Fruit fly (Drosophila melanogaster): ENCODE data around the gene vari.

vari gene

DNA sequence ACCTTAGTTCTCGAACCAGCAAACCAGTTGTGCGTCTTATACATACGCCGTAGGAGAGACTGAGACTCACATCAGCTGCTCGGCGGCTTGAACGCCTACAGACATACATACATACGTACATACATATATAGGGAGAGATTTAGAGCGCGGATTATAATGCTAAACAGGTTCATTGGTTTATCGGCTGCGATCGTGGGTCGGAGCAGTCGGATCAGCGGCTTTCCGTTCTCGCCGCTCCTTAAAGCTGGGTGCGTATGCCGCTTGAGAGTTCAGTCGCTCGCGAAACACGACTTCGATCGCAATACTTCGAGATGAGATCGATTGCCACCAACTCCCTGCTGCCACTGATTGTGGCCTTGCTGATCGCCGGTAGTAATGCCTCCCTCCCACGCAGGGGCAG is 28.4 kb upstream of the vari start:
- TF ChIP-seq psq (optimal IDR thresholded peaks at IDR 0.05) (no peak), pan (optimal IDR thresholded peaks at IDR 0.05) (no peak), EcR (GFP tag; optimal IDR thresholded peaks at IDR 0.05) (no peak), Dll (optimal IDR thresholded peaks at IDR 0.05) (no peak), usp (GFP tag; optimal IDR thresholded peaks at IDR 0.05) (no peak), CG8478 (optimal IDR thresholded peaks at IDR 0.05) (no peak)

dm6 chr2L:20824136-20824789 is 27.4 kb upstream of the vari start:
- no peak for TF ChIP-seq CG8478 (optimal IDR thresholded peaks at IDR 0.05)
- no peak for TF ChIP-seq usp (GFP tag; optimal IDR thresholded peaks at IDR 0.05)
- no peak for TF ChIP-seq Dll (optimal IDR thresholded peaks at IDR 0.05)
- no peak for TF ChIP-seq psq (optimal IDR thresholded peaks at IDR 0.05)
- no peak for TF ChIP-seq pan (optimal IDR thresholded peaks at IDR 0.05)
- TF ChIP-seq EcR (GFP tag; optimal IDR thresholded peaks at IDR 0.05), result no peak

DNA sequence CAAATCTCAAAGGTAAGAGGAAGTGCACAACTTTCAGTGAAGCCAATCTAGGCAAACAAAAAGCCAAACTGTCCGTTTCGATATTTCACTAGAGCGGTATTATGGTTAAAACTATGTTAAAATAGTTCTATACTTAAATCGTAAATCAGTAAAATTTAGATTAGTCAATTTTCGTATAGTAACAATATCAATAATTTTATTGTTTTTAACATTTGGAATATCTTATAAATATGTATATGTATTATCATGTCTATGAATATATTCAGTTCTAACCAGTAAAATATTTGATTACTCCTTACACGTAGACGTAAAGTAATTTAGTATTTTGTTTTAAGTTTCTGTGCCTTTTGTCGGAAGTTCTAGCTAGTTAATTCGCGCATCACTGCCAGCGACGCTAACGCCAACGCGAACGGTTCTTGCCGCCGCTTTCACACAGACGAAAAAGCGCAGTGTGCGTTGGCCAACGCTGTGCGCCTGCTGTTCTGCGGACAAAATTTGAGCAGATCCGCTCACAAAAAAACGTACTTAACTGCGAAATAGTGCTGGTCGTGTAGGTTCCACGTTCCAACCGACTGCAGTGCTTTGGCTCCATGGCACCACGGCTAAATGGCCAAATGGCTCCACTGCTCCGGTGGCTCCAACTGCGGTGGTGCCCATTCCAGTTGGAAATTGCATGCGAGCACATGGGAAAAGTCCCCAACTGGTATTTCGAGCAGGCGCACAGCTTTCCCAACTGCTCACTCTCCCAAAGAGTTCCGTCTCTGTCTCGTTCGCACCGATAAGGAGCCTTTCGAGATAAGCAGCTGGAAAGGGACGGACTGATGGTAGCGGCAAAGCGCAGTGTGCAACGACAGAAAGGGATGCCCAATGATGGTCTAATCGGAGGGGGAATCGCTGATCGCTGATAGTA is 26.6 kb upstream of the vari start:
- TF ChIP-seq Dll (optimal IDR thresholded peaks at IDR 0.05), result no peak
- peak; percentile 73 for TF ChIP-seq CG8478 (optimal IDR thresholded peaks at IDR 0.05)
- TF ChIP-seq usp (GFP tag; optimal IDR thresholded peaks at IDR 0.05), result no peak

DNA sequence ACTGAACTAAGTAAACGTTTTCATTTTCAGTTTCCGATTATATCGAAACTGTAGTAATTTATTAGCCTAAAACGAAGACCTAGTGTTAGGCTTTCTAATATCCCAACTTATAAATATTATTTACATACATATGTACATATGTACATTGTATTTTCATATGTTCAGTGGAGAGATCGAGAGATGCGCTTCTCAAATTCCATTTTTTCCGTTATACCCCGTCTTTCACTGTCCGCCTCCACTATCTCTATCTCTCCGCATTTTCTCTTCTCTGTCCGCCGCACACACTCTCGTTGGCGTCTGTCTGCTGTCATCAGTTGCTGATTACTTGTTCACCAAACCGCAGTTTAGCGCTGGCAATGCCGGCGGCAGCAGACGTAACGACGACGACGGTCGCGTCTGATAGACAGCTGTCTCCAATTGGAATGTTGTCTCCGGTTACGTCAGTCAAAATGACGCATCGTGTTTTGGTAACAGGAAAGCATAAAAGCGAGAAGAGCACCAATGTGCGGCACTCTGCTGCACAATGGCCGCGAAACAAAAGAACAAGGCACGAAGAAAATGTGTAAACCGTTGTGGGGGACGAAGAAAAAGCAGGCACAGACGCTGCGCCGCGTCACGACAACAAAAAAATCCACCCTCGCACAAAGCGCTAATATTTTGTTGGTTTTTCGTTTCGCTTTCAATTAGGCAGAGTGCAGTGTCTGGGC is 25.8 kb upstream of the vari start, which contains the start of gene CG9331:
TSS of gene CG9331 (plus strand) at position 340 of the 707 bp plus-strand sequence.
- TF ChIP-seq psq (optimal IDR thresholded peaks at IDR 0.05), result no peak
- no peak for TF ChIP-seq Dll (optimal IDR thresholded peaks at IDR 0.05)
- no peak for TF ChIP-seq EcR (GFP tag; optimal IDR thresholded peaks at IDR 0.05)
- TF ChIP-seq CG8478 (optimal IDR thresholded peaks at IDR 0.05), result no peak
- no peak for TF ChIP-seq pan (optimal IDR thresholded peaks at IDR 0.05)
- TF ChIP-seq usp (GFP tag; optimal IDR thresholded peaks at IDR 0.05), result no peak

DNA sequence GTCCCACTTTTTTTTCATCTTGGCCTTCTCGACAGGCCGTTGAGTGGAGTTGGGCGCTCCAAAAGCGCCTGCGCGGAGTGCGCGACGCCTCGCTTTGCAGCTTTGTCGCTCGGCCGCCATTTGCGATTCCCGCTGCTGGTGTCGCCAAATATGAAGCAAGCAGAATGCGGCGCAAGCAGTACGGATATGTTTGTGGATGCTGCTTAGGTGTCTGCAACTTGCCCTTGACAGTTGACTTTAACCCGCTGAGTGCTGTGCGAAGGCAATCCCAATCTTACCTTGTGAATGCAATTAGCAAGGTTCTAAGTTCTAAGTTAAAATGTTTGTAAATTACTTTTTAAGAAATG is 25.2 kb upstream of the vari start:
- TF ChIP-seq psq (optimal IDR thresholded peaks at IDR 0.05) (no peak), usp (GFP tag; optimal IDR thresholded peaks at IDR 0.05) (no peak), EcR (GFP tag; optimal IDR thresholded peaks at IDR 0.05) (no peak), CG8478 (optimal IDR thresholded peaks at IDR 0.05) (no peak), pan (optimal IDR thresholded peaks at IDR 0.05) (no peak), Dll (optimal IDR thresholded peaks at IDR 0.05) (no peak)

DNA sequence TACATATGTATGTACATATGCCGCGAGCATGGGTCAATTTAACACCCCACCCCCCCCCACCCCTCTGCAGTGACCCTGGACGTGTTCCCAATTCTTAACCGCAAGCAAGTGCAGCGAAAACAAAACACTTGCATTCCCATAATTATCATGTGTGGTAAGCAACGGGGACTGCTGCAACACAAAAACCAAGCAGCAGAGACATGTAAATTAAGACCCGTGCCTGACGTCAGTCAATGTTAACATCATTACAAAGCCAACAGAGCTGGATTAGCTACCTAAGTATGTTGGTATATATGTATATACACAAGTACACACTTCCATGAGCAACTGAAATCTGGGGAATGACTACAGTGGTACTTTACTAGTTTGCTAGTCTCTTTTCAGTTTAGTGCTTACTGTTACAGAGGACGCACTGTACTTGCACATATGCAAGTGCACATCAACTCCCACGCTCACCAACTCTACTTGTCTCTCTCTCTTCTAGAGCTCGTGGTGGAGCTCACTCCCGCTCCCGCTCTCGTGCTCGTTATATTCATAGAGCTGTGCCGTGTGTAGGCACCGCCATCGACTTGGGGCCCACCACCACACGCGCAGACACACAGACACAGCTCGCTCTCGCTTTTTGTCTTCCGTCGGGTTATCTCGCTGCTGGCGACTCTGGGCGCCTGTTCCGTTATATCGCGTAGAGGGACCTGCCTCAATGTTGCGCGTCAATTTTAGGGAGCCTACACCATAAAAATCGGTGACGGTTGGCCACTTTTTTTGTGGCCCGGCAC is 24.6 kb upstream of the vari start:
- TF ChIP-seq CG8478 (optimal IDR thresholded peaks at IDR 0.05), result no peak

- TF ChIP-seq usp (GFP tag; optimal IDR thresholded peaks at IDR 0.05) (no peak), psq (optimal IDR thresholded peaks at IDR 0.05) (no peak), Dll (optimal IDR thresholded peaks at IDR 0.05) (no peak), CG8478 (optimal IDR thresholded peaks at IDR 0.05) (no peak), EcR (GFP tag; optimal IDR thresholded peaks at IDR 0.05) (no peak), pan (optimal IDR thresholded peaks at IDR 0.05) (no peak)
These were observed 23.9 kb upstream of the vari start, which contains the start of gene CheB38c for dm6 chr2L:20820767-20821166. Gene CheB38c (minus strand): TSS chr2L:20820867.

dm6 chr2L:20818432-20818831 is 21.6 kb upstream of the vari start, which contains the start of gene CheB38a:
Gene CheB38a (minus strand): TSS chr2L:20818532.
- TF ChIP-seq pan (optimal IDR thresholded peaks at IDR 0.05) (no peak), psq (optimal IDR thresholded peaks at IDR 0.05) (no peak), EcR (GFP tag; optimal IDR thresholded peaks at IDR 0.05) (no peak), CG8478 (optimal IDR thresholded peaks at IDR 0.05) (no peak), Dll (optimal IDR thresholded peaks at IDR 0.05) (no peak), usp (GFP tag; optimal IDR thresholded peaks at IDR 0.05) (no peak)

dm6 chr2L:20817170-20817569 is 20.3 kb upstream of the vari start, which contains the start of gene CheB38b:
Gene CheB38b (minus strand): TSS chr2L:20817270.
- no peak for TF ChIP-seq EcR (GFP tag; optimal IDR thresholded peaks at IDR 0.05)
- TF ChIP-seq CG8478 (optimal IDR thresholded peaks at IDR 0.05), result no peak
- TF ChIP-seq usp (GFP tag; optimal IDR thresholded peaks at IDR 0.05), result no peak
- no peak for TF ChIP-seq psq (optimal IDR thresholded peaks at IDR 0.05)
- TF ChIP-seq pan (optimal IDR thresholded peaks at IDR 0.05), result no peak
- TF ChIP-seq Dll (optimal IDR thresholded peaks at IDR 0.05), result no peak

dm6 chr2L:20816140-20816539 is 19.3 kb upstream of the vari start, which contains the start of gene CG33322:
Gene CG33322 (minus strand): TSS chr2L:20816240.
- TF ChIP-seq EcR (GFP tag; optimal IDR thresholded peaks at IDR 0.05) (no peak), psq (optimal IDR thresholded peaks at IDR 0.05) (no peak)

All from whole organism.